Fruit fly (Drosophila melanogaster) whole organism, embryonic: ENCODE measurements around the gene Ac76E.
A peak's percentile ranks its signal among the peaks of the same experiment; 100 is the strongest.

Experiments
- CG10321 ChIP-seq: fragments of 200-800 bp; sonication (Bioruptor generic); IDR thresholded peaks from 2 replicates; pipeline ENCODE4 v1.3.6; 2022; ENCODE audit warnings: missing biosample characterization, missing genetic modification characterization
- CG10462 ChIP-seq: fragments of 200-800 bp; sonication (Bioruptor generic); optimal IDR thresholded peaks from 2 replicates; lab custom pipeline; 2016; ENCODE audit warnings: missing biosample characterization, missing genetic modification characterization
- CG10959 ChIP-seq: fragments of 200-800 bp; sonication (Bioruptor generic); IDR thresholded peaks from 2 replicates; pipeline ENCODE4 v1.3.6; 2022; ENCODE audit warnings: missing biosample characterization, missing genetic modification characterization
- CG11093 ChIP-seq: fragments of 200-800 bp; sonication (Bioruptor generic); IDR thresholded peaks from 3 replicates; pipeline ENCODE4 v1.3.6; 2022; ENCODE audit warnings: missing biosample characterization, missing genetic modification characterization
- CG13296 ChIP-seq: fragments of 200-800 bp; sonication (Bioruptor generic); optimal IDR thresholded peaks from 3 replicates; lab custom pipeline; 2018; ENCODE audit warnings: missing biosample characterization, mild to moderate bottlenecking, missing genetic modification characterization
- CG13624 ChIP-seq: fragments of 200-800 bp; sonication (Bioruptor generic); optimal IDR thresholded peaks from 2 replicates; lab custom pipeline; 2016; ENCODE audit warnings: missing biosample characterization, missing genetic modification characterization
- CG14050 ChIP-seq: fragments of 200-800 bp; sonication (Bioruptor generic); IDR thresholded peaks from 3 replicates; pipeline ENCODE4 v1.3.6; 2022; ENCODE audit warnings: missing biosample characterization, missing genetic modification characterization
- CG14441 ChIP-seq: fragments of 200-800 bp; sonication (Bioruptor generic); IDR thresholded peaks from 2 replicates; pipeline ENCODE4 v1.3.6; 2022; ENCODE audit warnings: missing biosample characterization, missing genetic modification characterization
- CG14860 ChIP-seq: fragments of 200-800 bp; sonication (Bioruptor generic); IDR thresholded peaks from 3 replicates; pipeline ENCODE4 v1.3.6; 2022; ENCODE audit warnings: missing biosample characterization, missing genetic modification characterization; ENCODE audit not compliant: partially characterized antibody
- CG17612 ChIP-seq: fragments of 200-800 bp; sonication (Bioruptor generic); IDR thresholded peaks from 2 replicates; pipeline ENCODE4 v1.3.6; 2022; ENCODE audit warnings: missing biosample characterization, missing genetic modification characterization
- CG18764 ChIP-seq: fragments of 200-800 bp; sonication (Bioruptor generic); optimal IDR thresholded peaks from 3 replicates; lab custom pipeline; 2016; ENCODE audit warnings: missing biosample characterization, missing genetic modification characterization
- CG3726 ChIP-seq: fragments of 200-800 bp; sonication (Bioruptor generic); IDR thresholded peaks from 3 replicates; pipeline ENCODE4, ENCODE4 v1.3.6; 2022; ENCODE audit warnings: missing biosample characterization, missing genetic modification characterization
- CG3847 ChIP-seq: fragments of 200-800 bp; sonication (Bioruptor generic); IDR thresholded peaks from 2 replicates; pipeline ENCODE4 v1.3.6; 2022; ENCODE audit warnings: missing biosample characterization, missing genetic modification characterization
- CG3995 ChIP-seq: fragments of 200-800 bp; sonication (Bioruptor generic); optimal IDR thresholded peaks from 3 replicates; lab custom pipeline; 2016; ENCODE audit warnings: missing biosample characterization, missing genetic modification characterization
- CG4282 ChIP-seq: fragments of 200-800 bp; sonication (Bioruptor generic); optimal IDR thresholded peaks from 2 replicates; lab custom pipeline; 2016; ENCODE audit warnings: missing biosample characterization, missing genetic modification characterization
- CG43689 ChIP-seq: fragments of 200-800 bp; sonication (Bioruptor generic); IDR thresholded peaks from 2 replicates; pipeline ENCODE4 v1.3.6; 2022; ENCODE audit warnings: missing biosample characterization, missing genetic modification characterization
- CG4404 ChIP-seq: fragments of 200-800 bp; sonication (Bioruptor generic); IDR thresholded peaks from 2 replicates; pipeline ENCODE4 v1.3.6; 2022; ENCODE audit warnings: missing biosample characterization, missing genetic modification characterization
- CG4730 ChIP-seq: fragments of 200-800 bp; sonication (Bioruptor generic); IDR thresholded peaks from 2 replicates; pipeline ENCODE4 v1.3.6; 2022; ENCODE audit warnings: missing biosample characterization, missing genetic modification characterization
- CG7963 ChIP-seq: fragments of 200-800 bp; sonication (Bioruptor generic); IDR thresholded peaks from 3 replicates; pipeline ENCODE4 v1.3.6; 2022; ENCODE audit warnings: missing biosample characterization, missing genetic modification characterization; ENCODE audit not compliant: partially characterized antibody
- CG8359 ChIP-seq: fragments of 200-800 bp; sonication (Bioruptor generic); optimal IDR thresholded peaks from 2 replicates; lab custom pipeline; 2017; ENCODE audit warnings: missing biosample characterization, mild to moderate bottlenecking, missing genetic modification characterization, borderline replicate concordance
- CG9215 ChIP-seq: fragments of 200-800 bp; sonication (Bioruptor generic); IDR thresholded peaks from 2 replicates; pipeline ENCODE4 v1.3.6; 2022; ENCODE audit warnings: missing biosample characterization, missing genetic modification characterization
- ERR ChIP-seq: fragments of 200-800 bp; sonication (Bioruptor generic); optimal IDR thresholded peaks from 2 replicates; lab custom pipeline; 2016; ENCODE audit warnings: missing biosample characterization, missing genetic modification characterization
- HHEX ChIP-seq: fragments of 200-800 bp; sonication (Bioruptor generic); optimal IDR thresholded peaks from 3 replicates; lab custom pipeline; 2017; ENCODE audit warnings: missing biosample characterization, mild to moderate bottlenecking, missing genetic modification characterization, missing genetic modification reagents
- Hmr ChIP-seq: fragments of 200-800 bp; sonication (Bioruptor generic); optimal IDR thresholded peaks from 3 replicates; lab custom pipeline; 2017; ENCODE audit warnings: mild to moderate bottlenecking, missing biosample characterization, missing genetic modification reagents, missing genetic modification characterization
- Pdp1 ChIP-seq, 2 experiments: fragments of 200-800 bp; sonication (Bioruptor generic); optimal IDR thresholded peaks; 3 replicates each; lab custom pipeline; 2016; ENCODE audit warnings: missing biosample characterization in 2 of 2, missing genetic modification characterization in 2 of 2, mild to moderate bottlenecking in 1 of 2, moderate library complexity in 1 of 2
- Sox102F ChIP-seq: fragments of 200-800 bp; sonication (Bioruptor generic); optimal IDR thresholded peaks from 2 replicates; lab custom pipeline; 2018; ENCODE audit warnings: missing biosample characterization, mild to moderate bottlenecking, missing genetic modification characterization, moderate library complexity
- ac ChIP-seq: fragments of 200-800 bp; sonication (Bioruptor generic); optimal IDR thresholded peaks from 3 replicates; lab custom pipeline; 2017; ENCODE audit warnings: missing biosample characterization, mild to moderate bottlenecking, missing genetic modification characterization
- ap ChIP-seq: fragments of 200-800 bp; sonication (Bioruptor generic); IDR thresholded peaks from 2 replicates; pipeline ENCODE4 v1.3.6; 2022; ENCODE audit warnings: missing biosample characterization, missing genetic modification characterization
- bcd ChIP-seq: fragments of 200-800 bp; sonication (Bioruptor generic); optimal IDR thresholded peaks from 2 replicates; lab custom pipeline; 2017; ENCODE audit warnings: missing biosample characterization, mild to moderate bottlenecking, missing genetic modification characterization
- bsh ChIP-seq, 2 experiments: fragments of 200-800 bp; sonication (Bioruptor generic); optimal IDR thresholded peaks; 2 replicates each; lab custom pipeline; 2017 to 2018; ENCODE audit warnings: mild to moderate bottlenecking in 2 of 2, missing biosample characterization in 2 of 2, missing genetic modification characterization in 2 of 2, moderate library complexity in 1 of 2
- croc ChIP-seq: fragments of 200-800 bp; sonication (Bioruptor generic); conservative IDR thresholded peaks from 3 replicates; pipeline ENCODE4 v1.3.6; 2022; ENCODE audit warnings: missing biosample characterization, missing genetic modification characterization
- dan ChIP-seq: fragments of 200-800 bp; sonication (Bioruptor generic); IDR thresholded peaks from 2 replicates; pipeline ENCODE4 v1.3.6; 2022; ENCODE audit warnings: missing biosample characterization, missing genetic modification characterization
- esg ChIP-seq: fragments of 200-800 bp; sonication (Bioruptor generic); conservative IDR thresholded peaks from 2 replicates; pipeline ENCODE4 v1.3.6; 2022; ENCODE audit warnings: missing biosample characterization, missing genetic modification characterization
- fd102C ChIP-seq: fragments of 200-800 bp; sonication (Bioruptor generic); optimal IDR thresholded peaks from 2 replicates; lab custom pipeline; 2018; ENCODE audit warnings: missing biosample characterization, mild to moderate bottlenecking, missing genetic modification characterization, moderate library complexity
- fru ChIP-seq: fragments of >200 bp; optimal IDR thresholded peaks from 2 replicates; lab custom pipeline; 2017
- gce ChIP-seq: fragments of 200-800 bp; sonication (Bioruptor generic); IDR thresholded peaks from 3 replicates; pipeline ENCODE4 v1.3.6; 2022; ENCODE audit warnings: missing biosample characterization, missing genetic modification characterization
- gro ChIP-seq: fragments of 200-800 bp; sonication (Bioruptor generic); optimal IDR thresholded peaks from 2 replicates; lab custom pipeline; 2016; ENCODE audit warnings: missing biosample characterization, missing genetic modification characterization
- gt ChIP-seq: fragments of 200-800 bp; sonication (Bioruptor generic); IDR thresholded peaks from 2 replicates; pipeline ENCODE4 v1.3.6; 2022; ENCODE audit warnings: missing biosample characterization, missing genetic modification characterization
- hkb ChIP-seq, 2 experiments: fragments of 200-800 bp in 1 of 2; fragments of >200 bp in 1 of 2; sonication (Bioruptor generic) in 1 of 2; IDR thresholded peaks in 1 of 2; optimal IDR thresholded peaks in 1 of 2; 2 replicates each; pipeline versions ENCODE4 v1.3.6 to Lab custom; 2017 to 2022; ENCODE audit warnings: missing biosample characterization in 1 of 2, missing genetic modification characterization in 1 of 2
- hth ChIP-seq: fragments of >200 bp; optimal IDR thresholded peaks from 2 replicates; lab custom pipeline; 2017; ENCODE audit warnings: inconsistent platforms
- inv ChIP-seq: fragments of 200-800 bp; sonication (Bioruptor generic); IDR thresholded peaks from 2 replicates; pipeline ENCODE4 v1.3.6; 2022; ENCODE audit warnings: missing biosample characterization, missing genetic modification characterization; ENCODE audit not compliant: partially characterized antibody
- ken ChIP-seq: fragments of 200-800 bp; sonication (Bioruptor generic); IDR thresholded peaks from 3 replicates; pipeline ENCODE4 v1.3.6; 2022; ENCODE audit warnings: missing biosample characterization, missing genetic modification characterization
- klu ChIP-seq: fragments of 200-800 bp; sonication (Bioruptor generic); IDR thresholded peaks from 2 replicates; pipeline ENCODE4 v1.3.6; 2022; ENCODE audit warnings: missing biosample characterization, missing genetic modification characterization
- kni ChIP-seq: fragments of 200-800 bp; sonication (Bioruptor generic); optimal IDR thresholded peaks from 3 replicates; lab custom pipeline; 2017; ENCODE audit warnings: mild to moderate bottlenecking, missing biosample characterization, missing genetic modification reagents, missing genetic modification characterization
- lab ChIP-seq: fragments of 200-800 bp; sonication (Bioruptor generic); optimal IDR thresholded peaks from 3 replicates; lab custom pipeline; 2017; ENCODE audit warnings: missing biosample characterization, missing genetic modification characterization, mild to moderate bottlenecking, moderate library complexity, missing genetic modification reagents
- org-1 ChIP-seq: fragments of 200-800 bp; sonication (Bioruptor generic); optimal IDR thresholded peaks from 2 replicates; lab custom pipeline; 2017; ENCODE audit warnings: missing biosample characterization, missing genetic modification characterization
- pzg ChIP-seq: fragments of 200-800 bp; sonication (Bioruptor generic); optimal IDR thresholded peaks from 3 replicates; lab custom pipeline; 2018; ENCODE audit warnings: missing biosample characterization, mild to moderate bottlenecking, missing genetic modification characterization, moderate library complexity
- rib ChIP-seq: fragments of 200-800 bp; sonication (Bioruptor generic); IDR thresholded peaks from 2 replicates; pipeline ENCODE4 v1.3.6; 2022; ENCODE audit warnings: missing biosample characterization, missing genetic modification characterization
- schlank ChIP-seq: fragments of 200-800 bp; sonication (Bioruptor generic); optimal IDR thresholded peaks from 2 replicates; lab custom pipeline; 2018; ENCODE audit warnings: missing biosample characterization, mild to moderate bottlenecking, missing genetic modification characterization
- slou ChIP-seq: fragments of 200-800 bp; sonication (Bioruptor generic); optimal IDR thresholded peaks from 3 replicates; lab custom pipeline; 2016; ENCODE audit warnings: missing biosample characterization, missing genetic modification characterization
- tap ChIP-seq: fragments of 200-800 bp; optimal IDR thresholded peaks from 3 replicates; lab custom pipeline; 2019; ENCODE audit warnings: missing biosample characterization, mild to moderate bottlenecking, missing genetic modification characterization, moderate library complexity
- zen2 ChIP-seq: fragments of 200-800 bp; sonication (Bioruptor generic); IDR thresholded peaks from 3 replicates; pipeline ENCODE4 v1.3.6; 2022; ENCODE audit warnings: missing biosample characterization, missing genetic modification characterization; ENCODE audit not compliant: partially characterized antibody

Gene Ac76E

DNA sequence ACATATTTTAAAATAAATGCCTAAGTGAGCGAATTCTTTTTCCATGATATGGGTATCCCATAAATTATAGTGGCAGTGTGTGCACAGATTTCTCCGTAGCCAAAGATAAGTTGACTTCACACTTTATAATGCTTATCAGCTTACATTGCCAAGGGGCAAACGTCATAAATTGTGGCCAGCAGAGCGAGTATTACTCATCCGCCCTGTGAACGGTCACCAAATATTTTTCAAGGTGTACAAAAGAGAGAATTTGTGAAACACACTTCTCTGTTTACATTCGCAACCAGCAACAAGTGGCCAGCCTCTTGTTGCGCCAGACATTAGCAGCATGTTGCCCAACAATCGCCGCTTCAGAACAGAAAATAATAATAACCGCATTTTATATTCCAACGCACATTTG, 6.2 kb upstream of the Ac76E start (continued):
- peak in 1 of 2 experiments; percentile 27 for TF ChIP-seq bsh (GFP tag; optimal IDR thresholded peaks at IDR 0.05; lab: Kevin White, UChicago)
- no peak for TF ChIP-seq gce (GFP tag; lab: Robert Waterston, UW)
- TF ChIP-seq schlank (tag; lab: Kevin White, UChicago), result peak; percentile 45
- TF ChIP-seq Pdp1 (GFP tag; optimal IDR thresholded peaks at IDR 0.05; lab: Kevin White, UChicago), result peak in 1 of 2 experiments; percentile 26
- TF ChIP-seq tap (tag; lab: Kevin White, UChicago), result no peak
- no peak for TF ChIP-seq CG9215 (GFP tag; lab: Robert Waterston, UW)
- TF ChIP-seq slou (GFP tag; lab: Kevin White, UChicago), result no peak
- no peak for TF ChIP-seq rib (GFP tag; lab: Robert Waterston, UW)
- TF ChIP-seq CG14050 (GFP tag; lab: Robert Waterston, UW), result no peak
- TF ChIP-seq inv (GFP tag; lab: Robert Waterston, UW), result no peak
- TF ChIP-seq ac (GFP tag; lab: Kevin White, UChicago), result no peak
- no peak for TF ChIP-seq fd102C (GFP tag; lab: Kevin White, UChicago)
- TF ChIP-seq CG3726 (GFP tag; lab: Robert Waterston, UW), result no peak; the same call in 2 of the 3 replicates
- TF ChIP-seq CG10321 (GFP tag; lab: Robert Waterston, UW), result no peak
- TF ChIP-seq lab (GFP tag; lab: Kevin White, UChicago), result peak; percentile 82
- TF ChIP-seq pzg, result no peak
- no peak for TF ChIP-seq CG13624 (GFP tag; lab: Kevin White, UChicago)
- TF ChIP-seq gt (GFP tag; lab: Robert Waterston, UW), result no peak
- no peak for TF ChIP-seq Sox102F (GFP tag; lab: Kevin White, UChicago)
- TF ChIP-seq CG8359 (GFP tag; lab: Kevin White, UChicago), result peak; percentile 67
- TF ChIP-seq zen2 (GFP tag; lab: Robert Waterston, UW), result no peak
- TF ChIP-seq CG4730 (GFP tag; lab: Robert Waterston, UW), result no peak
- peak; percentile 39 for TF ChIP-seq gro (GFP tag; lab: Kevin White, UChicago)
- no peak for TF ChIP-seq bcd
- no peak for TF ChIP-seq CG11093 (GFP tag; lab: Robert Waterston, UW)
- no peak for TF ChIP-seq dan (GFP tag; lab: Robert Waterston, UW)
- TF ChIP-seq CG10462 (GFP tag; lab: Kevin White, UChicago), result no peak
- no peak for TF ChIP-seq CG3995 (GFP tag; lab: Kevin White, UChicago)
- no peak for TF ChIP-seq CG4404 (GFP tag; lab: Robert Waterston, UW)
- TF ChIP-seq CG14860 (GFP tag; lab: Robert Waterston, UW), result no peak
- no peak for TF ChIP-seq ap (GFP tag; lab: Robert Waterston, UW)
- no peak for TF ChIP-seq CG10959 (GFP tag; lab: Robert Waterston, UW)
- no peak for TF ChIP-seq org-1
- TF ChIP-seq hth, result no peak
- TF ChIP-seq HHEX, result peak; percentile 52
- no peak for TF ChIP-seq CG4282 (GFP tag; lab: Kevin White, UChicago)
- no peak for TF ChIP-seq croc
- no peak for TF ChIP-seq klu (GFP tag; lab: Robert Waterston, UW)
- no peak for TF ChIP-seq CG43689 (GFP tag; lab: Robert Waterston, UW)
- no peak for TF ChIP-seq kni (GFP tag; lab: Kevin White, UChicago)
- TF ChIP-seq Hmr (GFP tag; lab: Kevin White, UChicago), result peak; percentile 69
- TF ChIP-seq fru (lab: Kevin White, UChicago), result no peak
- TF ChIP-seq CG13296 (GFP tag; lab: Kevin White, UChicago), result peak; percentile 64
- 0 out of 2 replicates have a peak, but pooled peaks have one; percentile 21 for TF ChIP-seq CG14441 (GFP tag; lab: Robert Waterston, UW)
- no peak for TF ChIP-seq CG3847 (GFP tag; lab: Robert Waterston, UW)
- no peak for TF ChIP-seq CG7963 (GFP tag; lab: Robert Waterston, UW)
- no peak for TF ChIP-seq esg
- TF ChIP-seq ken (GFP tag; lab: Robert Waterston, UW), result no peak
- no peak for TF ChIP-seq hkb (optimal IDR thresholded peaks at IDR 0.05; lab: Kevin White, UChicago)
- peak; percentile 78 for TF ChIP-seq hkb (GFP tag; IDR thresholded peaks at IDR 0.05; lab: Robert Waterston, UW)
- no peak for TF ChIP-seq CG17612 (GFP tag; lab: Robert Waterston, UW)
- peak; percentile 19 for TF ChIP-seq CG18764 (GFP tag; lab: Kevin White, UChicago)
- TF ChIP-seq ERR (GFP tag; lab: Kevin White, UChicago), result no peak
